Worm (Caenorhabditis elegans): ENCODE data around the gene str-48.

str-48 gene

ce11 chrIV:7083976-7084375, 37.8 kb upstream of the str-48 start:
- TF ChIP-seq gmeb-2 (tag; optimal IDR thresholded peaks at IDR 0.05) (no peak), T23F11.4 (GFP tag; optimal IDR thresholded peaks at IDR 0.05) (no peak), C08G9.2 (tag; optimal IDR thresholded peaks at IDR 0.05) (no peak), dve-1 (tag; optimal IDR thresholded peaks at IDR 0.05) (no peak)

- TF ChIP-seq odd-2 (tag; optimal IDR thresholded peaks at IDR 0.05) (no peak), npax-4 (tag; optimal IDR thresholded peaks at IDR 0.05) (no peak), dve-1 (tag; optimal IDR thresholded peaks at IDR 0.05) (peak; percentile 26), pros-1 (tag; optimal IDR thresholded peaks at IDR 0.05) (no peak), madf-2 (tag; optimal IDR thresholded peaks at IDR 0.05) (no peak), tbx-2 (tag; optimal IDR thresholded peaks at IDR 0.05) (no peak), pag-3 (tag; optimal IDR thresholded peaks at IDR 0.05; ENCODE audit: borderline replicate concordance) (no peak), ama-1 (optimal IDR thresholded peaks at IDR 0.05) (no peak), sox-4 (tag; optimal IDR thresholded peaks at IDR 0.05) (no peak), ceh-30 (tag; optimal IDR thresholded peaks at IDR 0.05) (no peak), che-1 (tag; optimal IDR thresholded peaks at IDR 0.05) (no peak), Y22D7AL.16 (tag; optimal IDR thresholded peaks at IDR 0.05) (peak; percentile 47), ceh-31 (tag; optimal IDR thresholded peaks at IDR 0.05) (peak; percentile 59), sdc-2 (tag; optimal IDR thresholded peaks at IDR 0.05) (no peak), fkh-10 (GFP tag; optimal IDR thresholded peaks at IDR 0.05) (no peak), nhr-11 (tag; optimal IDR thresholded peaks at IDR 0.05) (no peak), pqm-1 (tag; optimal IDR thresholded peaks at IDR 0.05) (no peak), ets-4 (tag; optimal IDR thresholded peaks at IDR 0.05) (no peak), pax-1 (tag; optimal IDR thresholded peaks at IDR 0.05) (no peak), ceh-48 (tag; optimal IDR thresholded peaks at IDR 0.05) (peak; percentile 13), unc-86 (tag; optimal IDR thresholded peaks at IDR 0.05) (no peak), mec-3 (tag; optimal IDR thresholded peaks at IDR 0.05; ENCODE audit: borderline replicate concordance) (no peak), F13H6.1 (tag; optimal IDR thresholded peaks at IDR 0.05) (no peak), C08G9.2 (tag; optimal IDR thresholded peaks at IDR 0.05) (no peak), dmd-4 (tag; optimal IDR thresholded peaks at IDR 0.05; ENCODE audit: borderline replicate concordance) (no peak), ahr-1 (tag; optimal IDR thresholded peaks at IDR 0.05) (no peak), fax-1 (tag; optimal IDR thresholded peaks at IDR 0.05) (no peak), hlh-30 (tag; optimal IDR thresholded peaks at IDR 0.05; ENCODE audit: insufficient read depth) (peak; percentile 27), sox-2 (GFP tag; IDR thresholded peaks at IDR 0.05) (no peak), ceh-22 (tag; optimal IDR thresholded peaks at IDR 0.05) (no peak), hlh-15 (tag; optimal IDR thresholded peaks at IDR 0.05) (no peak), ceh-19 (GFP tag; optimal IDR thresholded peaks at IDR 0.05) (no peak), hlh-8 (tag; optimal IDR thresholded peaks at IDR 0.05) (no peak), nfya-1 (tag; optimal IDR thresholded peaks at IDR 0.05) (peak; percentile 79), hlh-13 (GFP tag; optimal IDR thresholded peaks at IDR 0.05) (no peak), unc-55 (GFP tag; optimal IDR thresholded peaks at IDR 0.05) (peak; percentile 10), pha-2 (tag; optimal IDR thresholded peaks at IDR 0.05) (peak; percentile 23), ceh-45 (GFP tag; IDR thresholded peaks at IDR 0.05) (no peak), unc-42 (tag; optimal IDR thresholded peaks at IDR 0.05) (peak; percentile 31), ceh-6 (GFP tag; optimal IDR thresholded peaks at IDR 0.05) (no peak), lin-11 (tag; optimal IDR thresholded peaks at IDR 0.05) (no peak), ceh-18 (tag; optimal IDR thresholded peaks at IDR 0.05) (peak; percentile 18), elt-4 (tag; optimal IDR thresholded peaks at IDR 0.05) (no peak), elt-2 (tag; optimal IDR thresholded peaks at IDR 0.05) (peak; percentile 67), K02D7.2 (tag; optimal IDR thresholded peaks at IDR 0.05) (no peak), nhr-232 (tag; optimal IDR thresholded peaks at IDR 0.05) (no peak), unc-3 (GFP tag; conservative IDR thresholded peaks at IDR 0.05) (no peak), unc-3 (tag; optimal IDR thresholded peaks at IDR 0.05) (no peak), eyg-1 (tag; optimal IDR thresholded peaks at IDR 0.05) (no peak), C38D4.7 (GFP tag; optimal IDR thresholded peaks at IDR 0.05) (no peak)
These were observed 37.1 kb upstream of the str-48 start, which contains the start of gene rps-4 for ce11 chrIV:7084632-7085160. Gene rps-4 (minus strand): TSS chrIV:7084682.
